Worm (Caenorhabditis elegans): ENCODE results near the gene Y9C2UA.1.
A peak's percentile ranks its signal among the peaks of the same experiment; 100 is the strongest.

- TF ChIP-seq aha-1 (tag) (peak; percentile 42), pha-4 (GFP tag; IDR thresholded peaks at IDR 0.05) (no peak), pha-4 (tag; optimal IDR thresholded peaks at IDR 0.05) (no peak), lin-39 (tag; optimal IDR thresholded peaks at IDR 0.05) (no peak)
Observed at ce11 chrII:9139172-9139700, at the start of gene Y9C2UA.1.
